Worm (Caenorhabditis elegans): Measurements from ENCODE around the gene C05C10.3.

DNA sequence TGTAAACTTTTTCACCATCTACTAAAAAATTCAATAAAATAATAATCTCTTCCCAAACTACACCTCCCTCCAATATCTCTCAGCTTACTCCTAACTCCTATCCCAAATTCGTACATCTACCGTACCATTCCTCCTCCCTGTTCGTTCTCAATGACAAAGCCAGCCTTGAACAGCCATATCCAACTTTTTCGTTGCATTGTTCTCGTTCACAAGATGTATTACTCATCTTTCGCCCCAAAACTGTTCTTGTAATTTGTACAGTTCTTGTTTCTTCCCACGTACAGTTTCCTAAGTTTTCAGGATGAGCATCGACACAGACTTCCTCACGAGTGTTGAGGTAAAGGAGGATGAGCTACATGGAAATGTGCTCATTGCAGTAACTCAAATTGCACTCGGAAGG lies 18.2 kb upstream of the C05C10.3 start, which contains the start of gene egl-43:
- no peak for TF ChIP-seq dpl-1 (GFP tag; optimal IDR thresholded peaks at IDR 0.05)
- no peak for TF ChIP-seq lin-13 (GFP tag; optimal IDR thresholded peaks at IDR 0.05)
- TF ChIP-seq aly-2 (tag; optimal IDR thresholded peaks at IDR 0.05) = no peak
- TF ChIP-seq egl-43 (GFP tag; IDR thresholded peaks at IDR 0.05) = no peak
- TF ChIP-seq nhr-28 (tag; optimal IDR thresholded peaks at IDR 0.05) = no peak
- TF ChIP-seq ZK337.2 (GFP tag; IDR thresholded peaks at IDR 0.05) = no peak

All from whole organism, L4 larva.